Fruit fly (Drosophila melanogaster): ENCODE measurements around the gene Gr68a.

DNA sequence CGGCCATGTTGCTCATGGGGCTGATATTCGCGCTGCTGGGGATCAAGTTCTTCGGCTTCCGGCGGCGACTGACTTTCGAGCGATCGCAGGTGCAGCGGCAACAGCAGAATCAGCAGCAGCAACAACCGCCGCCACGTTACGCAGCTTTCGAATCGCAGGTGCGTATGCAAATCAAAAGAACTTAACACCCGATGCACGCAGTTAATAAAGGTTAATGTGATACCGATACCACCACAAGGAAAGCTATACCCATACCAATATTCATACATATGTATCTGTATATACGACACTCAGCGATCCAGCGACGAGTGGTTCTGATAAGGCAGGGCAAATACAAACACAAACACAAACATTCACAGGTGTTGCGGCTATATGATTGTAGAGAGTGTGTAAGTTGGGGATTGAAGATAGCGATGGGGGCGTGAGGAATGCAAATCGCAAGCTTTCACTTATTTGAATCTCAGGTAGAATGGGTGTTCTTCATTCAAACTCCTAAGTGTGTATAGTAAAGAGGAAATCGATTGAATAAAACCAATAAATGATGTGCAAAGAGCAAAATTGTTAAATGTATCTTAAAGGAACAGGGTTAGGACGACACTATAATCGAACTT is 26.3 kb downstream of the Gr68a start:
- TF ChIP-seq Hmx (GFP tag; optimal IDR thresholded peaks at IDR 0.05) (no peak), CG14441 (GFP tag; IDR thresholded peaks at IDR 0.05) (no peak)

All from whole organism, embryonic.